Worm (Caenorhabditis elegans) whole organism, early embryonic: Measurements from ENCODE around the gene tat-6.

Experiments
- B0310.2 ChIP-seq: sonication (generic microtip); optimal IDR thresholded peaks from 2 replicates; lab custom pipeline; 2016; ENCODE audit warnings: mild to moderate bottlenecking, missing genetic modification characterization, missing compliant biosample characterization
- F13C5.2 ChIP-seq: sonication (generic microtip); optimal IDR thresholded peaks from 2 replicates; lab custom pipeline; 2017; ENCODE audit warnings: mild to moderate bottlenecking, missing genetic modification characterization, inconsistent platforms, missing compliant biosample characterization
- aly-1 ChIP-seq: sonication (generic microtip); optimal IDR thresholded peaks from 2 replicates; lab custom pipeline; 2016; ENCODE audit warnings: missing genetic modification characterization, missing compliant biosample characterization
- ama-1 ChIP-seq: fragments of 150-350 bp; optimal IDR thresholded peaks from 2 replicates; lab custom pipeline; 2014
- ceh-13 ChIP-seq: fragments of 200-800 bp; sonication (Bioruptor generic); optimal IDR thresholded peaks from 2 replicates; lab custom pipeline; 2018; ENCODE audit warnings: mild to moderate bottlenecking, missing genetic modification characterization, missing compliant biosample characterization
- ceh-36 ChIP-seq: sonication (generic microtip); optimal IDR thresholded peaks from 2 replicates; lab custom pipeline; 2016; ENCODE audit warnings: missing genetic modification characterization, inconsistent platforms, missing compliant biosample characterization
- ets-7 ChIP-seq: sonication (generic microtip); optimal IDR thresholded peaks from 2 replicates; lab custom pipeline; 2016; ENCODE audit warnings: missing genotype, missing genetic modification characterization, missing compliant biosample characterization
- flt-1 ChIP-seq: fragments of 200-800 bp; sonication (Bioruptor generic); IDR thresholded peaks from 2 replicates; pipeline ENCODE4 v1.3.6; 2022; ENCODE audit warnings: missing genetic modification characterization, missing compliant biosample characterization
- hmbx-1 ChIP-seq: sonication (generic microtip); optimal IDR thresholded peaks from 2 replicates; lab custom pipeline; 2016; ENCODE audit warnings: mild to moderate bottlenecking, missing genetic modification characterization, missing compliant biosample characterization
- hmg-4 ChIP-seq: fragments of 200-800 bp; sonication (Bioruptor generic); optimal IDR thresholded peaks from 2 replicates; lab custom pipeline; 2018; ENCODE audit warnings: mild to moderate bottlenecking, missing genetic modification characterization, missing compliant biosample characterization
- hnd-1 ChIP-seq: sonication (generic microtip); optimal IDR thresholded peaks from 2 replicates; lab custom pipeline; 2016; ENCODE audit warnings: missing genetic modification characterization, missing compliant biosample characterization
- pes-1 ChIP-seq: fragments of 200-800 bp; sonication (Bioruptor generic); IDR thresholded peaks from 2 replicates; pipeline ENCODE4 v1.3.6; 2022; ENCODE audit warnings: missing genetic modification reagents, missing genetic modification characterization, missing compliant biosample characterization
- scrt-1 ChIP-seq: fragments of 200-800 bp; sonication (Bioruptor generic); IDR thresholded peaks from 2 replicates; pipeline ENCODE4 v1.3.6; 2022; ENCODE audit warnings: missing genetic modification characterization, missing compliant biosample characterization
- sea-1 ChIP-seq: fragments of 200-800 bp; sonication (Bioruptor generic); conservative IDR thresholded peaks from 2 replicates; pipeline ENCODE4 v1.3.6; 2022; ENCODE audit warnings: missing genetic modification characterization, missing compliant biosample characterization
- tbx-11 ChIP-seq: fragments of 200-800 bp; sonication (Bioruptor generic); IDR thresholded peaks from 2 replicates; pipeline ENCODE4 v1.3.6; 2022; ENCODE audit warnings: missing genetic modification characterization, missing compliant biosample characterization
- tbx-37 ChIP-seq: fragments of 200-800 bp; sonication (Bioruptor generic); conservative IDR thresholded peaks from 2 replicates; pipeline ENCODE4 v1.3.6; 2022; ENCODE audit warnings: missing genetic modification reagents, missing genetic modification characterization, missing compliant biosample characterization
- tra-4 ChIP-seq: sonication (generic microtip); optimal IDR thresholded peaks from 2 replicates; lab custom pipeline; 2017; ENCODE audit warnings: missing genetic modification characterization, missing compliant biosample characterization

The tat-6 gene

ce11 chrV:3163143-3163542 is 34.2 kb downstream of the tat-6 start:
- TF ChIP-seq pes-1 (GFP tag; lab: Robert Waterston, UW) (no peak), hmbx-1 (tag; lab: Kevin White, UChicago) (no peak), ceh-13 (GFP tag; lab: Kevin White, UChicago) (no peak), B0310.2 (tag; lab: Kevin White, UChicago) (no peak), ceh-36 (tag; lab: Kevin White, UChicago) (no peak), F13C5.2 (tag; lab: Kevin White, UChicago) (no peak), ama-1 (no peak), aly-1 (tag; lab: Kevin White, UChicago) (no peak), hnd-1 (tag; lab: Kevin White, UChicago) (no peak)

- TF ChIP-seq aly-1 (tag; lab: Kevin White, UChicago) (no peak), tbx-11 (no peak), tra-4 (no peak), sea-1 (GFP tag; lab: Robert Waterston, UW) (no peak), flt-1 (GFP tag; lab: Robert Waterston, UW) (no peak), hnd-1 (tag; lab: Kevin White, UChicago) (no peak), tbx-37 (GFP tag; lab: Robert Waterston, UW) (no peak), hmg-4 (no peak), ama-1 (no peak), hmbx-1 (tag; lab: Kevin White, UChicago) (no peak)
Observed at ce11 chrV:3165438-3165837, 36.5 kb downstream of the tat-6 start, which contains the start of gene C36C5.14. Gene C36C5.14 (minus strand): TSS chrV:3165538.

ce11 chrV:3166260-3166659 is 37.4 kb downstream of the tat-6 start, which contains the start of gene C36C5.4:
Gene C36C5.4 (plus strand): TSS chrV:3166560.
- TF ChIP-seq ama-1 (no peak), hmbx-1 (tag; lab: Kevin White, UChicago) (no peak), scrt-1 (GFP tag; lab: Robert Waterston, UW) (no peak), ceh-36 (tag; lab: Kevin White, UChicago) (no peak), pes-1 (GFP tag; lab: Robert Waterston, UW) (no peak), aly-1 (tag; lab: Kevin White, UChicago) (no peak), F13C5.2 (tag; lab: Kevin White, UChicago) (no peak), hnd-1 (tag; lab: Kevin White, UChicago) (no peak), tbx-37 (GFP tag; lab: Robert Waterston, UW) (no peak), hmg-4 (no peak), ceh-13 (GFP tag; lab: Kevin White, UChicago) (no peak), flt-1 (GFP tag; lab: Robert Waterston, UW) (no peak), tbx-11 (no peak), sea-1 (GFP tag; lab: Robert Waterston, UW) (no peak), tra-4 (no peak), B0310.2 (tag; lab: Kevin White, UChicago) (no peak), ets-7 (no peak)

DNA sequence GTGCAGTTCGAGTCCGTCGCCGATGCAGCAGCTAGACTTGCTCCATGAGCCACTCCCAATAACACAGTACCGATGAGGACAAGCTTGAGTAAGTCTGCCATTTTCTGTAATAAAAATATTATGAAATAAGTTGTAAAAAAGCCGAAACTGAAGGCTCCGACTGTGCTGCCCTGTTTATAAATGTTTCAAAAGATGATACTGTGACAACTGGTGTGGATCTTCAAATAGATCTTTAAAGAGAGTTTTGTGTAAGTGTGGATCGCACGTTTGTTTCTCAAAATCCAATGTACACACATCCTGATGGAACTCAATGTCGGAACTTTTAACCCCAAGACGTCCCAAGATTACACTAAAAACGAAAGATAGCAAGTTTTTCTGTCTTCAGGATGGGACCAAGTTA is 39.7 kb downstream of the tat-6 start, which contains the start of gene C36C5.15:
Gene C36C5.15 (minus strand): TSS at position 101 of the 400 bp plus-strand sequence.
- TF ChIP-seq hnd-1 (tag; lab: Kevin White, UChicago) (no peak), aly-1 (tag; lab: Kevin White, UChicago) (no peak), ets-7 (no peak), ama-1 (no peak), scrt-1 (GFP tag; lab: Robert Waterston, UW) (no peak), tbx-37 (GFP tag; lab: Robert Waterston, UW) (no peak), F13C5.2 (tag; lab: Kevin White, UChicago) (no peak), B0310.2 (tag; lab: Kevin White, UChicago) (no peak), tbx-11 (no peak), ceh-36 (tag; lab: Kevin White, UChicago) (no peak), hmg-4 (no peak), flt-1 (GFP tag; lab: Robert Waterston, UW) (no peak), hmbx-1 (tag; lab: Kevin White, UChicago) (no peak), sea-1 (GFP tag; lab: Robert Waterston, UW) (no peak), pes-1 (GFP tag; lab: Robert Waterston, UW) (no peak), ceh-13 (GFP tag; lab: Kevin White, UChicago) (no peak), tra-4 (no peak)

DNA sequence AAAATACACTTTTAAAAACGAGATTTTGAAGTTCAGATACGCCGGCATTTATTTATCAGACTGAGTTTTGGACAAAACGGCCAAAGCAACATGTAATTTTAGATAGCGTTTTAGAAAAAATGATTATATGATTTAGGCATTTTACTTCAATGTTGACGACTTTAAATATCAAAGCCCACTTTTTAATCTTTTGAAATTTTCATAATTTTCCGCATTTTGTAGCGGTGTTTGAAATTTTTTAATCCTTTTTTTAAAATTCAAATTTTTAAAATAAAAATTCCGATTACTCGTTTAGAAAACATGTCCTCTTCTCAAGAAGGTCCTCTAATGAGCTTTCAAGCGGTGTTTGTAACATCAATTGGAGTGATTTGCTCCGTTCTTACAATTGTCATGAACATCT is 40.9 kb downstream of the tat-6 start, which contains the start of gene srbc-6:
Gene srbc-6 (plus strand): TSS at position 301 of the 400 bp plus-strand sequence.
- TF ChIP-seq ama-1 (no peak), hmbx-1 (tag; lab: Kevin White, UChicago) (no peak), hmg-4 (no peak), ceh-36 (tag; lab: Kevin White, UChicago) (no peak), ets-7 (no peak), hnd-1 (tag; lab: Kevin White, UChicago) (no peak), sea-1 (GFP tag; lab: Robert Waterston, UW) (no peak), tra-4 (no peak), tbx-37 (GFP tag; lab: Robert Waterston, UW) (no peak), flt-1 (GFP tag; lab: Robert Waterston, UW) (no peak), pes-1 (GFP tag; lab: Robert Waterston, UW) (no peak), B0310.2 (tag; lab: Kevin White, UChicago) (no peak), ceh-13 (GFP tag; lab: Kevin White, UChicago) (no peak), tbx-11 (no peak)

DNA sequence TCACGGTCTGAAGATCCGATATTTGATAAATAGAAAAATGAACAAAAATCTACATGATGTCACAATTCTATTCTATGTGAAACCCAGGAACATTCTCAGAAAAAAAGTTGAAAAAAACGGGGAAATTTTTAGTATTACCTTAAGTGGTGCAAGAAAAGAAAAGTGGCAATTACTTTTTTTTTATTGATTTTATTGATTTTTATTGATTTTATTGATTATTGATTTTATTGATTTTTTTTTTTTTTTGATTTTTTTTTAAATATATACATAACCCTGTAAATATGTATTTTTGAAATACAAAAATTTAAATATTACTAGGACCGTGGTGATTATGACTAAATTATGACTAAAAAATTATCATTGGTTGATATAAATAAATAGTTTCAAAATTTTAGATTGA is 42.7 kb downstream of the tat-6 start:
- TF ChIP-seq sea-1 (GFP tag; lab: Robert Waterston, UW), result no peak
- TF ChIP-seq ama-1, result no peak
- no peak for TF ChIP-seq ceh-13 (GFP tag; lab: Kevin White, UChicago)
- TF ChIP-seq ets-7, result no peak
- TF ChIP-seq hnd-1 (tag; lab: Kevin White, UChicago), result no peak
- TF ChIP-seq aly-1 (tag; lab: Kevin White, UChicago), result no peak
- no peak for TF ChIP-seq pes-1 (GFP tag; lab: Robert Waterston, UW)
- no peak for TF ChIP-seq tbx-37 (GFP tag; lab: Robert Waterston, UW)
- no peak for TF ChIP-seq scrt-1 (GFP tag; lab: Robert Waterston, UW)

- TF ChIP-seq tbx-11, result no peak
- no peak for TF ChIP-seq aly-1 (tag; lab: Kevin White, UChicago)
- TF ChIP-seq ceh-13 (GFP tag; lab: Kevin White, UChicago), result no peak
- no peak for TF ChIP-seq sea-1 (GFP tag; lab: Robert Waterston, UW)
- TF ChIP-seq ceh-36 (tag; lab: Kevin White, UChicago), result no peak
- no peak for TF ChIP-seq scrt-1 (GFP tag; lab: Robert Waterston, UW)
- no peak for TF ChIP-seq hmg-4
- no peak for TF ChIP-seq tra-4
- no peak for TF ChIP-seq ama-1
- TF ChIP-seq hnd-1 (tag; lab: Kevin White, UChicago), result no peak
- no peak for TF ChIP-seq F13C5.2 (tag; lab: Kevin White, UChicago)
- TF ChIP-seq B0310.2 (tag; lab: Kevin White, UChicago), result no peak
- TF ChIP-seq ets-7, result no peak
- TF ChIP-seq hmbx-1 (tag; lab: Kevin White, UChicago), result no peak
- no peak for TF ChIP-seq flt-1 (GFP tag; lab: Robert Waterston, UW)
Observed at ce11 chrV:3176161-3176560, 47.3 kb downstream of the tat-6 start, which contains the start of gene srab-8. Gene srab-8 (plus strand): TSS chrV:3176461.
